Worm (Caenorhabditis elegans) whole organism, L4/young adult: ENCODE data around the gene skr-3.

Experiments used
- W03F9.2 ChIP-seq: fragments of 150-350 bp; optimal IDR thresholded peaks from 2 replicates; lab custom pipeline; 2014; ENCODE audit warnings: missing biosample characterization, missing genetic modification characterization
- dao-5 ChIP-seq: sonication (generic microtip); optimal IDR thresholded peaks from 2 replicates; lab custom pipeline; 2016; ENCODE audit warnings: missing genotype, missing genetic modification characterization, moderate library complexity, missing compliant biosample characterization

DNA sequence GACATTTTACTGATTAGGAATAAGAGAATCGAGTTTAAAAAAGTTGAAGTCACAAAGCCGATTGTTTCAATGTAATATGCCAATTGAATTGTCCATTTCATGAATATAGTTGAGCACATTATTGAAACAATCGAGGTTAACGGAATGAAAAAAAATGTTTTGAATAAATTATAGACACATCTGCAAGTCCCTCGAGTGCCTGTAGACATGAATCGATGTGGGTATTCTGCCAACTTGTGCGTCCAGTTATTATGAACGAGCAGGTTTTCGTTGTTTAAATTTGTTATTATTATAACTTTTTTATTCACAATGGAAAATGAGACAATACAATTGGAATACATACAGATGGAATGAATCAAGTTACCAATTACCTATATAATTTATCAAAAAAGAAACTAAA is 37.5 kb downstream of the skr-3 start, which contains the start of gene str-99:
- no peak for TF ChIP-seq dao-5
- TF ChIP-seq W03F9.2 (tag; lab: Kevin White, UChicago): no peak
